Fruit fly (Drosophila melanogaster): ENCODE data around the gene Tspo.

- TF ChIP-seq CG8478 (optimal IDR thresholded peaks at IDR 0.05) (peak; percentile 34), usp (GFP tag; optimal IDR thresholded peaks at IDR 0.05) (no peak), pan (optimal IDR thresholded peaks at IDR 0.05) (no peak), psq (optimal IDR thresholded peaks at IDR 0.05) (no peak), EcR (GFP tag; optimal IDR thresholded peaks at IDR 0.05) (no peak)
Observed at dm6 chr2L:547978-548377, 11.4 kb upstream of the Tspo start.

Data from whole organism.